Worm (Caenorhabditis elegans) whole organism, mixed stage, embryonic: ENCODE results near the gene C27D6.15.

Experiments used
- M03D4.4 ChIP-seq: sonication (generic microtip); optimal IDR thresholded peaks from 2 replicates; lab custom pipeline; 2017; ENCODE audit warnings: mild to moderate bottlenecking, missing genetic modification characterization, missing compliant biosample characterization
- bed-3 ChIP-seq: fragments of 200-800 bp; sonication (Bioruptor generic); optimal IDR thresholded peaks from 3 replicates; lab custom pipeline; 2018; ENCODE audit warnings: mild to moderate bottlenecking, missing genetic modification characterization, moderate library complexity, missing compliant biosample characterization
- blmp-1 ChIP-seq: fragments of 150-350 bp; optimal IDR thresholded peaks from 2 replicates; lab custom pipeline; 2014; ENCODE audit warnings: missing biosample characterization, missing genetic modification characterization
- ceh-39 ChIP-seq: fragments of 150-350 bp; optimal IDR thresholded peaks from 2 replicates; lab custom pipeline; 2014; ENCODE audit warnings: missing biosample characterization, missing genetic modification characterization
- ceh-43 ChIP-seq: fragments of 200-800 bp; sonication (Bioruptor generic); optimal IDR thresholded peaks from 2 replicates; lab custom pipeline; 2018; ENCODE audit warnings: mild to moderate bottlenecking, missing genetic modification characterization, moderate library complexity, missing compliant biosample characterization
- ceh-83 ChIP-seq: fragments of 200-800 bp; sonication (Bioruptor generic); optimal IDR thresholded peaks from 2 replicates; lab custom pipeline; 2018; ENCODE audit warnings: mild to moderate bottlenecking, missing genetic modification characterization, missing compliant biosample characterization
- cnd-1 ChIP-seq: fragments of 200-800 bp; sonication (Bioruptor generic); optimal IDR thresholded peaks from 2 replicates; lab custom pipeline; 2018; ENCODE audit warnings: mild to moderate bottlenecking, missing genetic modification characterization, missing compliant biosample characterization
- elt-1 ChIP-seq: sonication (generic microtip); optimal IDR thresholded peaks from 2 replicates; lab custom pipeline; 2017; ENCODE audit warnings: missing genetic modification characterization, mild to moderate bottlenecking, missing compliant biosample characterization, antibody characterized with exemption, moderate library complexity, borderline replicate concordance; ENCODE audit not compliant: insufficient read depth
- elt-3 ChIP-seq: fragments of 150-350 bp; optimal IDR thresholded peaks from 2 replicates; lab custom pipeline; 2014; ENCODE audit warnings: missing biosample characterization, missing genetic modification characterization
- flh-1 ChIP-seq: fragments of 200-800 bp; sonication (Bioruptor generic); optimal IDR thresholded peaks from 2 replicates; lab custom pipeline; 2018; ENCODE audit warnings: mild to moderate bottlenecking, missing genetic modification characterization, moderate library complexity, missing compliant biosample characterization
- ham-2 ChIP-seq: fragments of 200-800 bp; sonication (Bioruptor generic); optimal IDR thresholded peaks from 2 replicates; lab custom pipeline; 2018; ENCODE audit warnings: mild to moderate bottlenecking, missing genetic modification characterization, missing compliant biosample characterization
- hlh-1 ChIP-seq: fragments of 150-350 bp; optimal IDR thresholded peaks from 2 replicates; lab custom pipeline; 2014; ENCODE audit warnings: missing biosample characterization, missing genetic modification reagents, missing genetic modification characterization
- lin-13 ChIP-seq: fragments of 150-350 bp; optimal IDR thresholded peaks from 2 replicates; lab custom pipeline; 2014; ENCODE audit warnings: missing biosample characterization, missing genetic modification characterization
- lin-32 ChIP-seq: fragments of 200-800 bp; sonication (Bioruptor generic); optimal IDR thresholded peaks from 2 replicates; lab custom pipeline; 2018; ENCODE audit warnings: mild to moderate bottlenecking, missing genetic modification characterization, missing compliant biosample characterization
- lsy-2 ChIP-seq: fragments of 150-350 bp; optimal IDR thresholded peaks from 2 replicates; lab custom pipeline; 2014; ENCODE audit warnings: missing biosample characterization, missing genetic modification characterization
- mab-5 ChIP-seq: fragments of 150-350 bp; optimal IDR thresholded peaks from 2 replicates; lab custom pipeline; 2014; ENCODE audit warnings: missing biosample characterization, missing genetic modification characterization
- mep-1 ChIP-seq: fragments of 150-350 bp; optimal IDR thresholded peaks from 2 replicates; lab custom pipeline; 2017; ENCODE audit warnings: missing biosample characterization, missing genetic modification reagents, missing genetic modification characterization, inconsistent platforms
- mls-2 ChIP-seq: sonication (generic microtip); optimal IDR thresholded peaks from 2 replicates; lab custom pipeline; 2016; ENCODE audit warnings: mild to moderate bottlenecking, missing genetic modification characterization, moderate library complexity, missing compliant biosample characterization
- nhr-12 ChIP-seq: fragments of 150-350 bp; optimal IDR thresholded peaks from 2 replicates; lab custom pipeline; 2014; ENCODE audit warnings: missing biosample characterization, missing genetic modification characterization
- nhr-2 ChIP-seq: fragments of 150-350 bp; optimal IDR thresholded peaks from 2 replicates; lab custom pipeline; 2014; ENCODE audit warnings: missing biosample characterization, missing genetic modification characterization
- nhr-237 ChIP-seq: fragments of 150-350 bp; optimal IDR thresholded peaks from 2 replicates; lab custom pipeline; 2014; ENCODE audit warnings: missing biosample characterization, missing genetic modification characterization
- nhr-28 ChIP-seq: fragments of 150-350 bp; optimal IDR thresholded peaks from 2 replicates; lab custom pipeline; 2014; ENCODE audit warnings: missing biosample characterization, missing genetic modification characterization
- nhr-76 ChIP-seq: sonication (generic microtip); optimal IDR thresholded peaks from 2 replicates; lab custom pipeline; 2017; ENCODE audit warnings: missing biosample characterization, missing genetic modification characterization
- pha-4 ChIP-seq: fragments of 150-350 bp; optimal IDR thresholded peaks from 2 replicates; lab custom pipeline; 2018; ENCODE audit warnings: missing biosample characterization, missing genetic modification reagents, missing genetic modification characterization
- sem-2 ChIP-seq: fragments of 200-800 bp; sonication (Bioruptor generic); optimal IDR thresholded peaks from 2 replicates; lab custom pipeline; 2018; ENCODE audit warnings: mild to moderate bottlenecking, missing genetic modification characterization, missing compliant biosample characterization
- snpc-4 ChIP-seq: fragments of 150-350 bp; optimal IDR thresholded peaks from 2 replicates; lab custom pipeline; 2014; ENCODE audit warnings: missing biosample characterization, missing genetic modification characterization
- sptf-1 ChIP-seq: sonication (generic microtip); optimal IDR thresholded peaks from 2 replicates; lab custom pipeline; 2017; ENCODE audit warnings: mild to moderate bottlenecking, missing genetic modification characterization, moderate library complexity, missing compliant biosample characterization
- tbx-8 ChIP-seq: fragments of 200-800 bp; sonication (Bioruptor generic); optimal IDR thresholded peaks from 2 replicates; lab custom pipeline; 2018; ENCODE audit warnings: mild to moderate bottlenecking, missing genetic modification characterization, moderate library complexity, missing compliant biosample characterization
- unc-120 ChIP-seq: sonication (generic microtip); optimal IDR thresholded peaks from 2 replicates; lab custom pipeline; 2017; ENCODE audit warnings: missing genetic modification characterization, missing compliant biosample characterization; ENCODE audit not compliant: poor library complexity, severe bottlenecking
- unc-39 ChIP-seq: fragments of 150-350 bp; optimal IDR thresholded peaks from 2 replicates; lab custom pipeline; 2014; ENCODE audit warnings: missing biosample characterization, missing genetic modification characterization
- unc-62 ChIP-seq: fragments of 150-350 bp; optimal IDR thresholded peaks from 2 replicates; lab custom pipeline; 2014; ENCODE audit warnings: missing biosample characterization, missing genetic modification reagents, missing genetic modification characterization
- zip-8 ChIP-seq: fragments of 150-350 bp; optimal IDR thresholded peaks from 2 replicates; lab custom pipeline; 2014; ENCODE audit warnings: missing biosample characterization, missing genetic modification characterization
- ztf-11 ChIP-seq: fragments of 150-350 bp; optimal IDR thresholded peaks from 2 replicates; lab custom pipeline; 2014; ENCODE audit warnings: missing biosample characterization, missing genetic modification characterization

The C27D6.15 gene

DNA sequence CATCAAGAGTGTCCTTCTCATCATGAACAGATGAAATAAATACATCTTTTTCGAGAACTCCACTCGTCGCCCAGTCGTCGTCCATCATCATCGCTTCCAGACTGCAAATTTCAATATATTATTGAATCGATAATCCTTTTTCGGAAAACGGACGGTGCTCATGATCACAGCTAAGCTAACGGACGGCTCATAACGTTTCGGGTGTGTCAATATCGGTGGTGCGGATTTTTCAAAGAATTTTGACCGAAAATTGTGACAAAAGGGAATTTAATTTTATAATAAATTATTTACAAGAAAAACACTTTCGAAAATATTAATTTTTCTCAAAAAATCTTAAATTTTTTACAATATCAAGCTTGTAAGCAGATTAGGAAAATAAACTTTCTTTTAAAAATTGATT, 15.8 kb downstream of the C27D6.15 start, which contains the start of gene crh-2:
TSS of gene crh-2 (minus strand) at position 101 of the 400 bp plus-strand sequence.
- no peak for TF ChIP-seq sem-2 (GFP tag; lab: Kevin White, UChicago)
- TF ChIP-seq bed-3, result no peak
- no peak for TF ChIP-seq tbx-8 (GFP tag; lab: Kevin White, UChicago)
- no peak for TF ChIP-seq ztf-11 (tag; lab: Kevin White, UChicago)
- TF ChIP-seq sptf-1 (tag; lab: Kevin White, UChicago), result no peak
- no peak for TF ChIP-seq nhr-76 (tag; lab: Kevin White, UChicago)
- no peak for TF ChIP-seq hlh-1
- TF ChIP-seq lsy-2 (tag; lab: Kevin White, UChicago), result no peak
- TF ChIP-seq ceh-39 (tag; lab: Kevin White, UChicago), result no peak
- no peak for TF ChIP-seq ham-2 (GFP tag; lab: Kevin White, UChicago)
- TF ChIP-seq elt-3 (tag; lab: Kevin White, UChicago), result no peak
- no peak for TF ChIP-seq nhr-12
- TF ChIP-seq mab-5 (tag; lab: Kevin White, UChicago), result no peak
- TF ChIP-seq nhr-2 (tag; lab: Kevin White, UChicago), result no peak
- TF ChIP-seq blmp-1 (tag; lab: Kevin White, UChicago), result no peak
- no peak for TF ChIP-seq ceh-83 (GFP tag; lab: Kevin White, UChicago)
- TF ChIP-seq snpc-4 (tag; lab: Kevin White, UChicago), result no peak
- no peak for TF ChIP-seq flh-1 (GFP tag; lab: Kevin White, UChicago)
- TF ChIP-seq mep-1 (tag; lab: Kevin White, UChicago), result no peak
- TF ChIP-seq unc-62, result no peak

DNA sequence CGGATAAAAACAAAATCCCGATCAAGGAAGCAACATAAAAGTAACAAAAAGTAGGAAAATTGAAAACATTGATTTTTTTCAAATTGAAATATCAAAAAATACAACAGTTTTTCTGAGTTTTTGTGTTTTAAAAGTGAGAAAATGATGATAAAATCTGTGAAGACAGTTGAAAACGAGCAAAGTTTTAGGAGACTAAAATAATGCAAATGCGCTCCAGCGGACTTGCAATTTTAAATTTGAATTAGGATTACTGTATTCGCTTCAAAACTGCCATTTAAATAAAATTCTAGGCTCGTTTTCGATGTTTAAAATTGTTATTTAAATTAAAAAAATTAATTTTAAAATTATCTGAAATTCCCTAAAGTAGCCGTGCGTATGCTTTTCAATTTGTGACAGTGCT, 16.2 kb downstream of the C27D6.15 start:
- TF ChIP-seq M03D4.4, result no peak
- no peak for TF ChIP-seq mep-1 (tag; lab: Kevin White, UChicago)
- no peak for TF ChIP-seq unc-62
- no peak for TF ChIP-seq lin-32 (GFP tag; lab: Kevin White, UChicago)
- no peak for TF ChIP-seq mab-5 (tag; lab: Kevin White, UChicago)
- no peak for TF ChIP-seq lin-13 (tag; lab: Kevin White, UChicago)
- TF ChIP-seq ceh-43 (GFP tag; lab: Kevin White, UChicago), result no peak
- no peak for TF ChIP-seq ztf-11 (tag; lab: Kevin White, UChicago)
- TF ChIP-seq flh-1 (GFP tag; lab: Kevin White, UChicago), result no peak
- TF ChIP-seq sem-2 (GFP tag; lab: Kevin White, UChicago), result no peak
- no peak for TF ChIP-seq nhr-76 (tag; lab: Kevin White, UChicago)
- no peak for TF ChIP-seq tbx-8 (GFP tag; lab: Kevin White, UChicago)
- no peak for TF ChIP-seq nhr-12
- TF ChIP-seq ceh-39 (tag; lab: Kevin White, UChicago), result no peak
- no peak for TF ChIP-seq blmp-1 (tag; lab: Kevin White, UChicago)
- TF ChIP-seq ham-2 (GFP tag; lab: Kevin White, UChicago), result no peak
- TF ChIP-seq, all 35 proteins: peak for 0

DNA sequence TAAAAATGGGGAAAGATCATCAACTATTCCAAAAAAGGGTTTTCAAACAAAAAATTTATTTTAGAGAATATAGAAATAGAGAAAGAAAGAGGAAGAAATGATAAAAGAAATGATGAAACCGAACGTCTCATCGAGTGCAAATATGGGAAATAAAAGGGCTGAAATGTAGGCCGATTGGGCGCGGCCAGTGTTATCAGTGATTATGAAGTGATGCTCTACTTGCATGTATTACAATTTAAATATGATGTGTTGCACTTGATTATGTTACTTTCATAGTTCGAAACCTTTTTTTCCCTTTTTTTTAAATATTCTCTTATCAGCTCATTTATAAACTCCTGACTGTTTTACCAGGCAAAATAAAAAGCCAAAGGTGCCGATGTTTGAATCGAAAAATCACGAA, 20.1 kb downstream of the C27D6.15 start:
- TF ChIP-seq hlh-1 (no peak), flh-1 (GFP tag; lab: Kevin White, UChicago) (no peak), tbx-8 (GFP tag; lab: Kevin White, UChicago) (no peak), snpc-4 (tag; lab: Kevin White, UChicago) (no peak), blmp-1 (tag; lab: Kevin White, UChicago) (no peak), nhr-12 (no peak), M03D4.4 (no peak), mab-5 (tag; lab: Kevin White, UChicago) (no peak), lin-32 (GFP tag; lab: Kevin White, UChicago) (no peak), lsy-2 (tag; lab: Kevin White, UChicago) (no peak), lin-13 (tag; lab: Kevin White, UChicago) (no peak), elt-3 (tag; lab: Kevin White, UChicago) (no peak), nhr-2 (tag; lab: Kevin White, UChicago) (no peak), pha-4 (tag; lab: Kevin White, UChicago) (no peak), unc-120 (tag; lab: Kevin White, UChicago) (no peak), elt-1 (tag; lab: Kevin White, UChicago) (no peak), ceh-83 (GFP tag; lab: Kevin White, UChicago) (no peak), ham-2 (GFP tag; lab: Kevin White, UChicago) (no peak), nhr-28 (tag; lab: Kevin White, UChicago) (no peak), nhr-76 (tag; lab: Kevin White, UChicago) (no peak)

DNA sequence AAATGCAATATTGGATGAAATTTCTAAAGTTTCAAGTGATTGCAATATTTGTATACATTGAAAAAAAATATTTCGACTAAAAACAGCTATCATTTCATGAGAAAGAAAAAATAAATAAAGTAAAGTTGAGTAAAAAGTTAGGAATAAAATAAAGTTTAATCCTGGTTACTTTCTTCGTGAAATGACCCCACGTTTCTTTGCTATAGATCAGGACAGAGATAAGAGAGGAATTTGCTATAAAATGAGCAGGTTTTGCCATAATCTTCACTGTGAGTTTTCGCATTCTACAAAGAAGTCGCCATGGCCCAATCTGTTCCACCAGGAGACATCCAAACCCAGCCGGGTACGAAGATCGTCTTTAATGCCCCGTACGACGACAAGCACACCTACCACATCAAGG, 22.4 kb downstream of the C27D6.15 start, which contains the start of gene msp-49:
TSS of gene msp-49 (plus strand) at position 301 of the 400 bp plus-strand sequence.
- TF ChIP-seq nhr-2 (tag; lab: Kevin White, UChicago), result no peak
- TF ChIP-seq nhr-76 (tag; lab: Kevin White, UChicago), result no peak
- TF ChIP-seq tbx-8 (GFP tag; lab: Kevin White, UChicago), result no peak
- no peak for TF ChIP-seq M03D4.4
- no peak for TF ChIP-seq ceh-83 (GFP tag; lab: Kevin White, UChicago)
- no peak for TF ChIP-seq hlh-1
- TF ChIP-seq nhr-237, result no peak
- TF ChIP-seq flh-1 (GFP tag; lab: Kevin White, UChicago), result no peak
- TF ChIP-seq ham-2 (GFP tag; lab: Kevin White, UChicago), result no peak
- no peak for TF ChIP-seq cnd-1
- TF ChIP-seq mls-2 (tag; lab: Kevin White, UChicago), result no peak
- TF ChIP-seq unc-39 (tag; lab: Kevin White, UChicago), result no peak
- no peak for TF ChIP-seq ztf-11 (tag; lab: Kevin White, UChicago)
- no peak for TF ChIP-seq sem-2 (GFP tag; lab: Kevin White, UChicago)
- TF ChIP-seq zip-8 (tag; lab: Kevin White, UChicago), result no peak
- no peak for TF ChIP-seq lin-13 (tag; lab: Kevin White, UChicago)
- no peak for TF ChIP-seq pha-4 (tag; lab: Kevin White, UChicago)
